Worm (Caenorhabditis elegans): Measurements from ENCODE around the gene Y46G5A.23.

- TF ChIP-seq nhr-11 (tag; optimal IDR thresholded peaks at IDR 0.05) = no peak
- no peak for TF ChIP-seq unc-130 (GFP tag; optimal IDR thresholded peaks at IDR 0.05)
- TF ChIP-seq nhr-76 (tag; optimal IDR thresholded peaks at IDR 0.05) = no peak
- TF ChIP-seq zfp-2 (tag; optimal IDR thresholded peaks at IDR 0.05) = no peak
- TF ChIP-seq pqm-1 (tag; optimal IDR thresholded peaks at IDR 0.05) = no peak
Observed at ce11 chrII:12826752-12827151, 2.0 kb downstream of the Y46G5A.23 start, which contains the start of gene Y46G5A.38.

All from whole organism, L4 larva.